Fruit fly (Drosophila melanogaster) S2 (cell line): ENCODE data around the gene Ir94a.

ENCODE experiments used
- CG8478 ChIP-seq: fragments of >200 bp; optimal IDR thresholded peaks from 2 replicates; lab custom pipeline; 2018
- CTCF ChIP-seq, 2 experiments: fragments of >200 bp; optimal IDR thresholded peaks; 2 replicates each; lab custom pipeline; 2018

Ir94a gene

dm6 chr3R:22150433-22150832 is 37.2 kb downstream of the Ir94a start:
- TF ChIP-seq CG8478 (lab: Kevin White, UChicago) (no peak), CTCF (optimal IDR thresholded peaks at IDR 0.05; lab: Kevin White, UChicago) (no peak)

DNA sequence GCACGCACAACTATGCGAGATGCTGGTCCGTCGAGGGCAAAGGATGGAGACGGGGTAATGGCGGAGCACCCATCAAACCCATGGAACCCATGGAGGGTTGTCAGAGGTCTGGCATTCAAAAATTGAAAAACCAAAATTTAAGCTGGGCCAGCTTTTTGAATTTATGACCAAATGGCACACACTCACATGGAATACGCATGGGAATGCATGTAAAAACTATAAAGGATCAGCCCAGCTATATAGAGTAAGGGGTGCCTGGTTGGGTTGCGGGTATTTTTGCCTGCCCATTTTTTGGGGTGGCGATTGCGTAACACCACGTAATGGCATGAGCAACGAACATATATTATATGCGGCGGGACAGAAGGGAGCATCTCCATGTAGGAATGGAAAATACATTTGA is 39.2 kb downstream of the Ir94a start:
- TF ChIP-seq CTCF (optimal IDR thresholded peaks at IDR 0.05; lab: Kevin White, UChicago) (no peak), CG8478 (lab: Kevin White, UChicago) (no peak)

- TF ChIP-seq CTCF (optimal IDR thresholded peaks at IDR 0.05; lab: Kevin White, UChicago) = no peak
- TF ChIP-seq CG8478 (lab: Kevin White, UChicago) = no peak
Measured at dm6 chr3R:22153693-22154092, 40.5 kb downstream of the Ir94a start.

dm6 chr3R:22158243-22158642 is 45.0 kb downstream of the Ir94a start:
- TF ChIP-seq CTCF (optimal IDR thresholded peaks at IDR 0.05; lab: Kevin White, UChicago) = no peak
- TF ChIP-seq CG8478 (lab: Kevin White, UChicago) = no peak

dm6 chr3R:22158699-22159098 is 45.5 kb downstream of the Ir94a start:
- TF ChIP-seq CTCF (optimal IDR thresholded peaks at IDR 0.05; lab: Kevin White, UChicago) (no peak), CG8478 (lab: Kevin White, UChicago) (no peak)

DNA sequence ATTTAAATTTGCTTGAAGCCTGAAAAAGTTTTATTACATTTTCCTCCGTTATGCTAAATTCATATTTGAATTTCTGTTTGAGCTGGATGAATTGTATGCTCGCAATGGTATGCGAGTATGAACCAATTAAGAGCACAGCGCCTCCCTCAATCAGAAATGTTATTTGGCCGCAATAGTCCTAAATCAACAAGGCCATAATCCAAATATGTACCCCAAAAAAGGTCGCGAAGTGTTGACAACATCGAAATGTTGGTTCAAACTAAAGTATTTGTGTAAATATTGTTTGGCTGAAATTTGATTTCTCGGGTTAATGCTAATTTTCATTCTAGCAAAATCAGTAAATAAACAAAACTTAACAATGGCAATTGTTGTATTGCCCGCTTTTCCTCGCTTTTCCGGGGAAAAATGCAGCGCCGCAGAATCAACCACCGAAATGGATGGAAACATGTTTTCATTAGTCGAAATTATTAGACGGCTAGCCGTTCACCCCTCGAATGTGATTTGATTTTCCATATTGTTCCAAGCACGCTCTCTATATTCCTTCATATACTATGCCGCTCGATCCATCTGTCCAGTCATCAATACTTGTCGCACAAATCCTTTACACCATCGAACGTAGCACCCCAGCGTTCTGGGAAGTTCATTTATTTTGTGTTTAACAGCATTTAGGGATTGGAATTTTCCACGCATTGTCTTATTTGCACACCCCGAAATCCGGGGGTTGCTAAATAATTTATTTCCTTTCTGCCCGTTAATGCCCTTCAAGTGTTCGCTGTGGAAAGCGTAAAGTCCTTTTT is 48.6 kb downstream of the Ir94a start:
- no peak for TF ChIP-seq CTCF (optimal IDR thresholded peaks at IDR 0.05; lab: Kevin White, UChicago)
- TF ChIP-seq CG8478 (lab: Kevin White, UChicago) = no peak

- TF ChIP-seq CTCF (optimal IDR thresholded peaks at IDR 0.05; lab: Kevin White, UChicago) = no peak
- TF ChIP-seq CG8478 (lab: Kevin White, UChicago) = no peak
Measured at dm6 chr3R:22163258-22163805, 50.1 kb downstream of the Ir94a start.
